Fruit fly (Drosophila melanogaster): ENCODE data around the gene Sf3b5.
A peak's percentile ranks its signal among the peaks of the same experiment; 100 is the strongest.

Gene Sf3b5

DNA sequence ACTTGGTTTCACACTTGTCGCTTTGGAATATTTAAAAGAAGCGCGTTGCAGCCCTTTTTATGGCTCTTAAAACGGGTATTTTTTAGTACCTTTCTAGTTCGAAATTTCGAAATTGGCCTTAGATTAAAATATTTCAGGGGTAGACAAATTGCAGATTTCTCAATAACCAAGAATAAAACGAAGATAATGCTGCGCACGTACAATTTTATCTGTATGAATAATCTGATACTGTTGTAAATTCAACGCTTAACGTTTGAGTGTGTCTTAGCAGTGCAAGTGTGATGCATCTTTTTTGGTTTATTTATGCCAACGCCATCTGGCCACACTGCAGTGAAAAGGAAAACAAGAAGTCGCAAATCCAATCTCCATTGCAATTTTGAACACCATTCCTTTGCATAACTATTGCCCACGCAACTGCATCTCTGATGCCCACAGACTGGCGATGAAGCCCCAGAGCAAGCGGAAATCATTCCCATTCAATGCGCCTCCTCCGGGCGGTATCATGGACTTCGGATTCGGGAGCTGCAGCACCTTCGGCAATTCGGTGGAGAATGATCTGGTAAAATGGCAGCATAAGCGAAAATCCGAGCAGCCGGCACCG is 35.5 kb upstream of the Sf3b5 start, which contains the start of gene Nmdmc (continued):
- peak; percentile 82 for TF ChIP-seq Ets65A (GFP tag)
- peak; percentile 66 for TF ChIP-seq CG4617 (GFP tag; optimal IDR thresholded peaks at IDR 0.05; ENCODE audit: borderline replicate concordance)
- TF ChIP-seq CG15514 (GFP tag; optimal IDR thresholded peaks at IDR 0.05), result peak; percentile 69
- no peak for TF ChIP-seq slbo (GFP tag; IDR thresholded peaks at IDR 0.05)
- no peak for TF ChIP-seq sqz (GFP tag; optimal IDR thresholded peaks at IDR 0.05)
- no peak for TF ChIP-seq Lpt (GFP tag; optimal IDR thresholded peaks at IDR 0.05)
- no peak for TF ChIP-seq CG7357 (GFP tag; IDR thresholded peaks at IDR 0.05)
- TF ChIP-seq CG15479 (GFP tag; optimal IDR thresholded peaks at IDR 0.05), result peak; percentile 8
- TF ChIP-seq CG3407 (GFP tag; optimal IDR thresholded peaks at IDR 0.05), result no peak
- TF ChIP-seq HmgZ (tag; optimal IDR thresholded peaks at IDR 0.05), result peak; percentile 26
- no peak for TF ChIP-seq peb (GFP tag; IDR thresholded peaks at IDR 0.05)
- peak; percentile 74 for TF ChIP-seq trem (tag; optimal IDR thresholded peaks at IDR 0.05)
- no peak for TF ChIP-seq lola (GFP tag; optimal IDR thresholded peaks at IDR 0.05)
- no peak for TF ChIP-seq CG3995 (GFP tag; optimal IDR thresholded peaks at IDR 0.05)
- no peak for TF ChIP-seq corto (GFP tag; optimal IDR thresholded peaks at IDR 0.05)
- TF ChIP-seq CG13287 (GFP tag; IDR thresholded peaks at IDR 0.05; ENCODE audit: partially characterized antibody), result no peak
- TF ChIP-seq CG17186 (GFP tag; optimal IDR thresholded peaks at IDR 0.05), result peak; percentile 13
- TF ChIP-seq Dp (GFP tag; optimal IDR thresholded peaks at IDR 0.05), result peak; percentile 91
- no peak for TF ChIP-seq wdn (GFP tag; IDR thresholded peaks at IDR 0.05)
- no peak for TF ChIP-seq Rx (GFP tag; IDR thresholded peaks at IDR 0.05)
- TF ChIP-seq CG2712 (tag; optimal IDR thresholded peaks at IDR 0.05), result peak; percentile 25
- no peak for TF ChIP-seq vvl (GFP tag; IDR thresholded peaks at IDR 0.05)
- no peak for TF ChIP-seq Adf1 (GFP tag; IDR thresholded peaks at IDR 0.05)
- TF ChIP-seq MESR4 (GFP tag; optimal IDR thresholded peaks at IDR 0.05), result peak; percentile 80
- TF ChIP-seq pita (GFP tag; optimal IDR thresholded peaks at IDR 0.05), result no peak
- no peak for TF ChIP-seq gcm2 (GFP tag; optimal IDR thresholded peaks at IDR 0.05)
- no peak for TF ChIP-seq D19B (GFP tag; optimal IDR thresholded peaks at IDR 0.05)

dm6 chr3R:9049091-9049981 is 34.2 kb upstream of the Sf3b5 start:
- TF ChIP-seq Chrac-16 (GFP tag; optimal IDR thresholded peaks at IDR 0.05) (no peak), CG13296 (GFP tag; optimal IDR thresholded peaks at IDR 0.05) (peak; percentile 43), eve (GFP tag; optimal IDR thresholded peaks at IDR 0.05) (no peak), hkb (optimal IDR thresholded peaks at IDR 0.05) (no peak), hkb (GFP tag; IDR thresholded peaks at IDR 0.05) (no peak), slp2 (GFP tag; optimal IDR thresholded peaks at IDR 0.05) (no peak), CG17568 (GFP tag; optimal IDR thresholded peaks at IDR 0.05) (no peak), crol (GFP tag; IDR thresholded peaks at IDR 0.05) (no peak), CG15601 (tag; optimal IDR thresholded peaks at IDR 0.05) (no peak), CG8765 (GFP tag; IDR thresholded peaks at IDR 0.05) (no peak), grau (tag; optimal IDR thresholded peaks at IDR 0.05) (peak; percentile 11), ab (GFP tag; optimal IDR thresholded peaks at IDR 0.05) (no peak), Med (GFP tag) (peak; percentile 53), scrt (GFP tag; optimal IDR thresholded peaks at IDR 0.05) (no peak), PHDP (tag; optimal IDR thresholded peaks at IDR 0.05) (peak; percentile 23), Meics (GFP tag; optimal IDR thresholded peaks at IDR 0.05) (peak; percentile 33), oc (tag; optimal IDR thresholded peaks at IDR 0.05) (peak; percentile 3), Lim3 (GFP tag; IDR thresholded peaks at IDR 0.05) (no peak), sens-2 (GFP tag; IDR thresholded peaks at IDR 0.05) (no peak), da (GFP tag; optimal IDR thresholded peaks at IDR 0.05) (no peak), Hsf (GFP tag; optimal IDR thresholded peaks at IDR 0.05) (no peak), zfh2 (GFP tag; optimal IDR thresholded peaks at IDR 0.05) (peak; percentile 11), Ptx1 (GFP tag; IDR thresholded peaks at IDR 0.05) (no peak)

Data from whole organism, embryonic.